Fruit fly (Drosophila melanogaster): Measurements from ENCODE around the gene Mat89Ba.

DNA sequence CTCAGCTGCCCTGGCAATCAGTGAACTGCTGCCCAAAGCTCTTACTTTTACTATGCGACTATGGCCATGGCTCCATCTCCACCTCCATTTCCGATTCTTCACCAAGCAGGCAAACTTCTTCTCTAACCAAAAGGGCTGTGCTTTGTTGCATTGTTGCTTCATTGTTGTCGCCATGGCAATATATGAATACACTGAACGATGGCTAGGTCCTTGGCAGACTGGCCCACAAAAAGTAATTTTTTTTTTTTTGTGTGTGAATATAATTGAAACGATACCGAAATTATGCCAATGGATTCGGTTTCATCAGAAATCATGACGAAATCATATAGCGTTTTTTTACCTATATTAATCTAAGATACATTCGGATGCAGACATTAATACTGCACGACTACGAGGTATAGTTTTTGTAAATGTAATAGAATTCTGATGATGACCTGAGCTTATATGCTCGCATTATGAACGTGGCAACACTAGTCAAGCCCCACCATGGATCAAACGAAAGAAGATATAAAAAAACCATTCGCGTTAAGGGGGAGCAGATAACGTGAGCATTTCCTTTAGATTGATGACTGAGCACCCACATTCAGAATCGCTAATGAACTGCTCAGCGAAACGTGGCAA lies 52.1 kb downstream of the Mat89Ba start:
- TF ChIP-seq CG8478 (optimal IDR thresholded peaks at IDR 0.05): no peak
- TF ChIP-seq psq (optimal IDR thresholded peaks at IDR 0.05): no peak
- no peak for TF ChIP-seq EcR (GFP tag; optimal IDR thresholded peaks at IDR 0.05)
- no peak for TF ChIP-seq usp (GFP tag; optimal IDR thresholded peaks at IDR 0.05)
- TF ChIP-seq pan (optimal IDR thresholded peaks at IDR 0.05): no peak
- TF ChIP-seq Dll (optimal IDR thresholded peaks at IDR 0.05): no peak
